Worm (Caenorhabditis elegans): ENCODE data around the gene Y44A6D.1.

Gene Y44A6D.1

ce11 chrV:20789105-20789504, 728 bp downstream of the Y44A6D.1 start, which contains the start of gene tpan-1 (continued):
- TF ChIP-seq K09A11.1 (tag; optimal IDR thresholded peaks at IDR 0.05; ENCODE audit: insufficient read depth) = no peak
- TF ChIP-seq unc-3 (GFP tag; conservative IDR thresholded peaks at IDR 0.05) = no peak
- no peak for TF ChIP-seq unc-3 (tag; optimal IDR thresholded peaks at IDR 0.05)
- TF ChIP-seq ahr-1 (tag; optimal IDR thresholded peaks at IDR 0.05) = no peak
- no peak for TF ChIP-seq ama-1 (optimal IDR thresholded peaks at IDR 0.05)
- TF ChIP-seq sox-2 (GFP tag; IDR thresholded peaks at IDR 0.05) = no peak
- TF ChIP-seq ceh-34 (tag; optimal IDR thresholded peaks at IDR 0.05) = no peak
- TF ChIP-seq elt-2 (tag; optimal IDR thresholded peaks at IDR 0.05) = no peak
- TF ChIP-seq ceh-24 (tag; optimal IDR thresholded peaks at IDR 0.05) = no peak
- TF ChIP-seq fkh-10 (GFP tag; optimal IDR thresholded peaks at IDR 0.05) = no peak
- TF ChIP-seq npax-4 (tag; optimal IDR thresholded peaks at IDR 0.05) = no peak
- TF ChIP-seq fkh-6 (tag; optimal IDR thresholded peaks at IDR 0.05) = no peak
- no peak for TF ChIP-seq hlh-8 (tag; optimal IDR thresholded peaks at IDR 0.05)
- TF ChIP-seq ztf-16 (tag; optimal IDR thresholded peaks at IDR 0.05) = no peak
- TF ChIP-seq K02D7.2 (tag; optimal IDR thresholded peaks at IDR 0.05) = no peak
- TF ChIP-seq hlh-6 (tag; optimal IDR thresholded peaks at IDR 0.05) = no peak
- no peak for TF ChIP-seq ceh-6 (GFP tag; optimal IDR thresholded peaks at IDR 0.05)
- peak; percentile 6 for TF ChIP-seq C08G9.2 (tag; optimal IDR thresholded peaks at IDR 0.05)
- TF ChIP-seq ceh-19 (GFP tag; optimal IDR thresholded peaks at IDR 0.05) = peak; percentile 62
- TF ChIP-seq hlh-15 (tag; optimal IDR thresholded peaks at IDR 0.05) = no peak
- TF ChIP-seq dve-1 (tag; optimal IDR thresholded peaks at IDR 0.05) = no peak
- no peak for TF ChIP-seq T23F11.4 (GFP tag; optimal IDR thresholded peaks at IDR 0.05)
- peak; percentile 28 for TF ChIP-seq elt-4 (tag; optimal IDR thresholded peaks at IDR 0.05)
- peak; percentile 54 for TF ChIP-seq tbx-2 (tag; optimal IDR thresholded peaks at IDR 0.05)
- TF ChIP-seq fax-1 (tag; optimal IDR thresholded peaks at IDR 0.05) = no peak

ce11 chrV:20785848-20786225, 4.0 kb downstream of the Y44A6D.1 start:
- no peak for TF ChIP-seq ceh-18 (tag; optimal IDR thresholded peaks at IDR 0.05)
- TF ChIP-seq K02D7.2 (tag; optimal IDR thresholded peaks at IDR 0.05) = no peak
- no peak for TF ChIP-seq K09A11.1 (tag; optimal IDR thresholded peaks at IDR 0.05; ENCODE audit: insufficient read depth)
- TF ChIP-seq eyg-1 (tag; optimal IDR thresholded peaks at IDR 0.05) = no peak
- TF ChIP-seq che-1 (tag; optimal IDR thresholded peaks at IDR 0.05) = no peak
- no peak for TF ChIP-seq elt-2 (tag; optimal IDR thresholded peaks at IDR 0.05)
- no peak for TF ChIP-seq npax-4 (tag; optimal IDR thresholded peaks at IDR 0.05)
- no peak for TF ChIP-seq dve-1 (tag; optimal IDR thresholded peaks at IDR 0.05)
- TF ChIP-seq pax-1 (tag; optimal IDR thresholded peaks at IDR 0.05) = no peak
- TF ChIP-seq ahr-1 (tag; optimal IDR thresholded peaks at IDR 0.05) = no peak
- no peak for TF ChIP-seq ceh-31 (tag; optimal IDR thresholded peaks at IDR 0.05)
- TF ChIP-seq syd-9 (tag; optimal IDR thresholded peaks at IDR 0.05) = no peak
- TF ChIP-seq nhr-232 (tag; optimal IDR thresholded peaks at IDR 0.05) = no peak
- TF ChIP-seq tbx-7 (tag; optimal IDR thresholded peaks at IDR 0.05) = no peak
- TF ChIP-seq zip-5 (tag; optimal IDR thresholded peaks at IDR 0.05) = no peak

ce11 chrV:20785050-20785847, 4.6 kb downstream of the Y44A6D.1 start:
- TF ChIP-seq sdc-2 (tag; optimal IDR thresholded peaks at IDR 0.05) = no peak
- no peak for TF ChIP-seq syd-9 (tag; optimal IDR thresholded peaks at IDR 0.05)
- TF ChIP-seq ahr-1 (tag; optimal IDR thresholded peaks at IDR 0.05) = no peak
- TF ChIP-seq dmd-4 (tag; optimal IDR thresholded peaks at IDR 0.05; ENCODE audit: borderline replicate concordance) = no peak
- no peak for TF ChIP-seq unc-86 (tag; optimal IDR thresholded peaks at IDR 0.05)
- no peak for TF ChIP-seq mec-3 (tag; optimal IDR thresholded peaks at IDR 0.05; ENCODE audit: borderline replicate concordance)
- TF ChIP-seq nfya-1 (tag; optimal IDR thresholded peaks at IDR 0.05) = no peak
- no peak for TF ChIP-seq ceh-19 (GFP tag; optimal IDR thresholded peaks at IDR 0.05)
- no peak for TF ChIP-seq nhr-11 (tag; optimal IDR thresholded peaks at IDR 0.05)
- TF ChIP-seq sox-2 (GFP tag; IDR thresholded peaks at IDR 0.05) = no peak
- TF ChIP-seq tbx-7 (tag; optimal IDR thresholded peaks at IDR 0.05) = no peak
